Fruit fly (Drosophila melanogaster): ENCODE data around the gene Uev1A.

The Uev1A gene

dm6 chr3L:5354472-5354871 is 11.6 kb downstream of the Uev1A start:
- TF ChIP-seq Hnf4 (GFP tag; optimal IDR thresholded peaks at IDR 0.05) (no peak), Sp1 (GFP tag; optimal IDR thresholded peaks at IDR 0.05) (no peak), Rel (GFP tag; optimal IDR thresholded peaks at IDR 0.05) (no peak), Rel (tag; optimal IDR thresholded peaks at IDR 0.05) (no peak), sv (GFP tag; optimal IDR thresholded peaks at IDR 0.05) (no peak), Hr78 (GFP tag; optimal IDR thresholded peaks at IDR 0.05) (no peak)

- TF ChIP-seq sv (GFP tag; optimal IDR thresholded peaks at IDR 0.05) (no peak), CrebA (GFP tag; optimal IDR thresholded peaks at IDR 0.05; ENCODE audit: borderline replicate concordance) (no peak), Rel (GFP tag; optimal IDR thresholded peaks at IDR 0.05) (no peak), Rel (tag; optimal IDR thresholded peaks at IDR 0.05) (peak; percentile 85), Hnf4 (GFP tag; optimal IDR thresholded peaks at IDR 0.05) (peak; percentile 46), br (GFP tag; optimal IDR thresholded peaks at IDR 0.05) (no peak)
Measured at dm6 chr3L:5353484-5354056, 12.5 kb downstream of the Uev1A start.

dm6 chr3L:5352684-5353322 is 13.2 kb downstream of the Uev1A start:
- TF ChIP-seq HLH106 (tag; optimal IDR thresholded peaks at IDR 0.05) (peak; percentile 80), CG9705 (GFP tag; optimal IDR thresholded peaks at IDR 0.05) (peak; percentile 59), Hnf4 (GFP tag; optimal IDR thresholded peaks at IDR 0.05) (peak; percentile 81), Vsx2 (GFP tag; optimal IDR thresholded peaks at IDR 0.05; ENCODE audit: partially characterized antibody) (no peak), Dif (GFP tag; optimal IDR thresholded peaks at IDR 0.05; ENCODE audit: partially characterized antibody) (no peak), Jra (GFP tag; optimal IDR thresholded peaks at IDR 0.05) (peak; percentile 43), ey (GFP tag; optimal IDR thresholded peaks at IDR 0.05) (peak; percentile 79), dsf (GFP tag; optimal IDR thresholded peaks at IDR 0.05; ENCODE audit: borderline replicate concordance) (no peak), Hr83 (GFP tag; optimal IDR thresholded peaks at IDR 0.05; ENCODE audit: poor library complexity, severe bottlenecking) (no peak), Myc (optimal IDR thresholded peaks at IDR 0.05) (no peak), woc (GFP tag; optimal IDR thresholded peaks at IDR 0.05) (peak; percentile 5), Sp1 (GFP tag; optimal IDR thresholded peaks at IDR 0.05) (peak; percentile 67), sv (GFP tag; optimal IDR thresholded peaks at IDR 0.05) (no peak), tai (GFP tag; optimal IDR thresholded peaks at IDR 0.05) (peak; percentile 41), dmrt93B (GFP tag; optimal IDR thresholded peaks at IDR 0.05) (peak; percentile 18), br (GFP tag; optimal IDR thresholded peaks at IDR 0.05) (peak; percentile 67), Rel (GFP tag; optimal IDR thresholded peaks at IDR 0.05) (no peak), Rel (tag; optimal IDR thresholded peaks at IDR 0.05) (no peak), rgr (GFP tag; optimal IDR thresholded peaks at IDR 0.05) (peak; percentile 74), fru (GFP tag; optimal IDR thresholded peaks at IDR 0.05) (peak; percentile 84), brk (GFP tag; optimal IDR thresholded peaks at IDR 0.05) (peak; percentile 68), foxo (GFP tag; optimal IDR thresholded peaks at IDR 0.05) (peak in 1 of 2 experiments; percentile 85), dl (GFP tag; optimal IDR thresholded peaks at IDR 0.05; ENCODE audit: insufficient read depth in 1 of 2, partially characterized antibody in 2 of 2) (no peak), usp (GFP tag; optimal IDR thresholded peaks at IDR 0.05) (no peak), pan (optimal IDR thresholded peaks at IDR 0.05) (no peak), OdsH (GFP tag; optimal IDR thresholded peaks at IDR 0.05) (peak; percentile 81), sage (GFP tag; optimal IDR thresholded peaks at IDR 0.05) (peak; percentile 64), lola (GFP tag; optimal IDR thresholded peaks at IDR 0.05) (no peak), Hr78 (GFP tag; optimal IDR thresholded peaks at IDR 0.05) (no peak), jim (GFP tag; optimal IDR thresholded peaks at IDR 0.05) (no peak), h (GFP tag; optimal IDR thresholded peaks at IDR 0.05) (peak; percentile 81), CG32264 (GFP tag; optimal IDR thresholded peaks at IDR 0.05) (no peak), N (GFP tag; optimal IDR thresholded peaks at IDR 0.05) (no peak), Abd-B (GFP tag; optimal IDR thresholded peaks at IDR 0.05) (no peak), psq (GFP tag; optimal IDR thresholded peaks at IDR 0.05) (peak; percentile 71), Dfd (GFP tag; optimal IDR thresholded peaks at IDR 0.05) (no peak), GATAd (GFP tag; optimal IDR thresholded peaks at IDR 0.05) (no peak), CrebA (GFP tag; optimal IDR thresholded peaks at IDR 0.05; ENCODE audit: borderline replicate concordance) (no peak), Mio (GFP tag; optimal IDR thresholded peaks at IDR 0.05) (no peak)
